Fruit fly (Drosophila melanogaster) whole organism, embryonic: ENCODE results near the gene CG15498.

Source experiments
- BEAF-32 ChIP-seq: fragments of 200-800 bp; sonication (Bioruptor generic); optimal IDR thresholded peaks from 3 replicates; lab custom pipeline; 2017; ENCODE audit warnings: missing biosample characterization, missing genetic modification characterization, mild to moderate bottlenecking, moderate library complexity, missing genetic modification reagents
- Bgb ChIP-seq: fragments of 200-800 bp; sonication (Bioruptor generic); IDR thresholded peaks from 2 replicates; pipeline ENCODE4 v1.3.6; 2022; ENCODE audit warnings: missing biosample characterization, missing genetic modification characterization; ENCODE audit not compliant: partially characterized antibody
- CG10267 ChIP-seq: fragments of 200-800 bp; sonication (Bioruptor generic); optimal IDR thresholded peaks from 2 replicates; lab custom pipeline; 2018; ENCODE audit warnings: missing biosample characterization, mild to moderate bottlenecking, missing genetic modification characterization, moderate library complexity
- CG12104 ChIP-seq: fragments of 200-800 bp; sonication (Bioruptor generic); optimal IDR thresholded peaks from 3 replicates; lab custom pipeline; 2016; ENCODE audit warnings: missing biosample characterization, missing genetic modification characterization
- CG13775 ChIP-seq: fragments of 200-800 bp; sonication (Bioruptor generic); optimal IDR thresholded peaks from 3 replicates; lab custom pipeline; 2017; ENCODE audit warnings: missing biosample characterization, mild to moderate bottlenecking, missing genetic modification characterization
- CG15479 ChIP-seq: fragments of 200-800 bp; sonication (Bioruptor generic); optimal IDR thresholded peaks from 3 replicates; lab custom pipeline; 2019; ENCODE audit warnings: missing biosample characterization, mild to moderate bottlenecking, missing genetic modification characterization, moderate library complexity
- CG16779 ChIP-seq: fragments of 200-800 bp; sonication (Bioruptor generic); IDR thresholded peaks from 2 replicates; pipeline ENCODE4 v1.3.6; 2022; ENCODE audit warnings: missing biosample characterization, missing genetic modification characterization
- CG18262 ChIP-seq: fragments of 200-800 bp; optimal IDR thresholded peaks from 3 replicates; lab custom pipeline; 2019; ENCODE audit warnings: missing biosample characterization, mild to moderate bottlenecking, missing genetic modification characterization, moderate library complexity
- CG1832 ChIP-seq: fragments of 200-800 bp; sonication (Bioruptor generic); optimal IDR thresholded peaks from 2 replicates; lab custom pipeline; 2017; ENCODE audit warnings: missing biosample characterization, mild to moderate bottlenecking, missing genetic modification characterization, inconsistent platforms
- CG18599 ChIP-seq: fragments of 200-800 bp; sonication (Bioruptor generic); optimal IDR thresholded peaks from 3 replicates; lab custom pipeline; 2017; ENCODE audit warnings: missing biosample characterization, missing genetic modification characterization, mild to moderate bottlenecking, moderate library complexity, missing genetic modification reagents
- CG31441 ChIP-seq: fragments of 200-800 bp; sonication (Bioruptor generic); IDR thresholded peaks from 2 replicates; pipeline ENCODE4 v1.3.6; 2022; ENCODE audit warnings: missing biosample characterization, missing genetic modification characterization
- CG33557 ChIP-seq: fragments of 200-800 bp; sonication (Bioruptor generic); optimal IDR thresholded peaks from 2 replicates; lab custom pipeline; 2019; ENCODE audit warnings: missing biosample characterization, mild to moderate bottlenecking, missing genetic modification characterization, moderate library complexity
- CG34422 ChIP-seq: fragments of 200-800 bp; sonication (Bioruptor generic); IDR thresholded peaks from 3 replicates; pipeline ENCODE4 v1.3.6; 2022; ENCODE audit warnings: missing biosample characterization, missing genetic modification characterization
- CG3726 ChIP-seq: fragments of 200-800 bp; sonication (Bioruptor generic); IDR thresholded peaks from 3 replicates; pipeline ENCODE4, ENCODE4 v1.3.6; 2022; ENCODE audit warnings: missing biosample characterization, missing genetic modification characterization
- CG4360 ChIP-seq: fragments of 200-800 bp; sonication (Bioruptor generic); IDR thresholded peaks from 2 replicates; pipeline ENCODE4 v1.3.6; 2022; ENCODE audit warnings: missing biosample characterization, missing genetic modification characterization
- CG5953 ChIP-seq: fragments of 200-800 bp; sonication (Bioruptor generic); IDR thresholded peaks from 2 replicates; pipeline ENCODE4 v1.3.6; 2022; ENCODE audit warnings: missing biosample characterization, missing genetic modification characterization
- CG6765 ChIP-seq: fragments of 200-800 bp; sonication (Bioruptor generic); optimal IDR thresholded peaks from 3 replicates; lab custom pipeline; 2017; ENCODE audit warnings: missing biosample characterization, mild to moderate bottlenecking, missing genetic modification characterization
- CG8290 ChIP-seq, 3 experiments: fragments of 200-800 bp; sonication (Bioruptor generic); optimal IDR thresholded peaks; 2 replicates each; lab custom pipeline; 2016 to 2019; ENCODE audit warnings: missing biosample characterization in 3 of 3, missing genetic modification characterization in 3 of 3, mild to moderate bottlenecking in 2 of 3, moderate library complexity in 1 of 3
- Camta ChIP-seq: fragments of 200-800 bp; sonication (Bioruptor generic); optimal IDR thresholded peaks from 2 replicates; lab custom pipeline; 2016; ENCODE audit warnings: missing biosample characterization, missing genetic modification characterization
- Doc2 ChIP-seq: fragments of 200-800 bp; sonication (Bioruptor generic); IDR thresholded peaks from 2 replicates; pipeline ENCODE4 v1.3.6; 2022; ENCODE audit warnings: missing biosample characterization, missing genetic modification characterization
- ERR ChIP-seq: fragments of 200-800 bp; sonication (Bioruptor generic); optimal IDR thresholded peaks from 2 replicates; lab custom pipeline; 2016; ENCODE audit warnings: missing biosample characterization, missing genetic modification characterization
- Fer3 ChIP-seq: fragments of 200-800 bp; sonication (Bioruptor generic); optimal IDR thresholded peaks from 2 replicates; lab custom pipeline; 2018; ENCODE audit warnings: missing biosample characterization, mild to moderate bottlenecking, missing genetic modification characterization, moderate library complexity
- HLH3B ChIP-seq: fragments of 200-800 bp; sonication (Bioruptor generic); IDR thresholded peaks from 2 replicates; pipeline ENCODE4 v1.3.6; 2022; ENCODE audit warnings: missing biosample characterization, missing genetic modification characterization
- HmgD ChIP-seq: fragments of 200-800 bp; sonication (Bioruptor generic); optimal IDR thresholded peaks from 3 replicates; lab custom pipeline; 2016; ENCODE audit warnings: missing biosample characterization, missing genetic modification characterization
- NFAT ChIP-seq: fragments of 200-800 bp; sonication (Bioruptor generic); IDR thresholded peaks from 2 replicates; pipeline ENCODE4 v1.3.6; 2022; ENCODE audit warnings: missing biosample characterization, missing genetic modification characterization
- Nf-YC ChIP-seq: fragments of 200-800 bp; optimal IDR thresholded peaks from 3 replicates; lab custom pipeline; 2019; ENCODE audit warnings: missing biosample characterization, mild to moderate bottlenecking, missing genetic modification characterization, moderate library complexity
- Opbp ChIP-seq: fragments of 200-800 bp; sonication (Bioruptor generic); IDR thresholded peaks from 3 replicates; pipeline ENCODE4 v1.3.6; 2022; ENCODE audit warnings: missing biosample characterization, missing genetic modification characterization; ENCODE audit not compliant: partially characterized antibody
- Spps ChIP-seq: fragments of 200-800 bp; sonication (Bioruptor generic); optimal IDR thresholded peaks from 2 replicates; lab custom pipeline; 2018; ENCODE audit warnings: missing biosample characterization, mild to moderate bottlenecking, missing genetic modification characterization
- amos ChIP-seq: fragments of 200-800 bp; sonication (Bioruptor generic); IDR thresholded peaks from 2 replicates; pipeline ENCODE4 v1.3.6; 2022; ENCODE audit warnings: missing biosample characterization, missing genetic modification characterization; ENCODE audit not compliant: partially characterized antibody
- ato ChIP-seq: fragments of 200-800 bp; sonication (Bioruptor generic); IDR thresholded peaks from 2 replicates; pipeline ENCODE4 v1.3.6; 2022; ENCODE audit warnings: missing biosample characterization, missing genetic modification characterization; ENCODE audit not compliant: partially characterized antibody
- btn ChIP-seq: fragments of 200-800 bp; sonication (Bioruptor generic); optimal IDR thresholded peaks from 2 replicates; lab custom pipeline; 2016; ENCODE audit warnings: missing biosample characterization, missing genetic modification characterization
- cwo ChIP-seq: fragments of 200-800 bp; sonication (Bioruptor generic); optimal IDR thresholded peaks from 3 replicates; lab custom pipeline; 2017; ENCODE audit warnings: missing biosample characterization, missing genetic modification characterization, mild to moderate bottlenecking, moderate library complexity, missing genetic modification reagents
- dimm ChIP-seq: fragments of 200-800 bp; sonication (Bioruptor generic); IDR thresholded peaks from 2 replicates; pipeline ENCODE4 v1.3.6; 2022; ENCODE audit warnings: missing biosample characterization, missing genetic modification characterization
- dmrt99B ChIP-seq: fragments of 200-800 bp; sonication (Bioruptor generic); optimal IDR thresholded peaks from 2 replicates; lab custom pipeline; 2018; ENCODE audit warnings: missing biosample characterization, mild to moderate bottlenecking, missing genetic modification characterization, moderate library complexity
- dpn ChIP-seq, 2 experiments: fragments of 200-800 bp; sonication (Bioruptor generic); optimal IDR thresholded peaks; 3 replicates each; lab custom pipeline; 2016; ENCODE audit warnings: missing biosample characterization in 2 of 2, missing genetic modification characterization in 2 of 2
- fd96Cb ChIP-seq: fragments of 200-800 bp; sonication (Bioruptor generic); optimal IDR thresholded peaks from 2 replicates; lab custom pipeline; 2018; ENCODE audit warnings: missing biosample characterization, mild to moderate bottlenecking, missing genetic modification characterization, moderate library complexity
- gem ChIP-seq: fragments of 200-800 bp; sonication (Bioruptor generic); optimal IDR thresholded peaks from 2 replicates; lab custom pipeline; 2019; ENCODE audit warnings: missing biosample characterization, mild to moderate bottlenecking, missing genetic modification characterization, moderate library complexity
- hkb ChIP-seq, 2 experiments: fragments of 200-800 bp in 1 of 2; fragments of >200 bp in 1 of 2; sonication (Bioruptor generic) in 1 of 2; IDR thresholded peaks in 1 of 2; optimal IDR thresholded peaks in 1 of 2; 2 replicates each; pipeline versions ENCODE4 v1.3.6 to Lab custom; 2017 to 2022; ENCODE audit warnings: missing biosample characterization in 1 of 2, missing genetic modification characterization in 1 of 2
- jumu ChIP-seq: fragments of 200-800 bp; sonication (Bioruptor generic); optimal IDR thresholded peaks from 3 replicates; lab custom pipeline; 2016; ENCODE audit warnings: missing biosample characterization, missing genetic modification characterization
- lmd ChIP-seq: fragments of 200-800 bp; sonication (Bioruptor generic); IDR thresholded peaks from 2 replicates; pipeline ENCODE4 v1.3.6; 2022; ENCODE audit warnings: missing biosample characterization, missing genetic modification characterization
- otp ChIP-seq: fragments of 200-800 bp; sonication (Bioruptor generic); IDR thresholded peaks from 3 replicates; pipeline ENCODE4, ENCODE4 v1.3.6; 2022; ENCODE audit warnings: missing biosample characterization, missing genetic modification characterization
- schlank ChIP-seq: fragments of 200-800 bp; sonication (Bioruptor generic); optimal IDR thresholded peaks from 2 replicates; lab custom pipeline; 2018; ENCODE audit warnings: missing biosample characterization, mild to moderate bottlenecking, missing genetic modification characterization
- tll ChIP-seq, 2 experiments: fragments of 200-800 bp in 1 of 2; fragments of >200 bp in 1 of 2; sonication (Bioruptor generic) in 1 of 2; optimal IDR thresholded peaks; 2 replicates each; lab custom pipeline; 2017 to 2019; ENCODE audit warnings: missing biosample characterization in 2 of 2, missing genetic modification characterization in 2 of 2, mild to moderate bottlenecking in 1 of 2, moderate library complexity in 1 of 2
- trem ChIP-seq: fragments of 200-800 bp; optimal IDR thresholded peaks from 3 replicates; lab custom pipeline; 2019; ENCODE audit warnings: missing biosample characterization, mild to moderate bottlenecking, missing genetic modification characterization, moderate library complexity
- vvl ChIP-seq: fragments of 200-800 bp; sonication (Bioruptor generic); IDR thresholded peaks from 2 replicates; pipeline ENCODE4 v1.3.6; 2022; ENCODE audit warnings: missing biosample characterization, missing genetic modification characterization
- z ChIP-seq: fragments of 200-800 bp; sonication (Bioruptor generic); IDR thresholded peaks from 3 replicates; pipeline ENCODE4 v1.3.6; 2022; ENCODE audit warnings: missing biosample characterization, missing genetic modification characterization

Gene CG15498

DNA sequence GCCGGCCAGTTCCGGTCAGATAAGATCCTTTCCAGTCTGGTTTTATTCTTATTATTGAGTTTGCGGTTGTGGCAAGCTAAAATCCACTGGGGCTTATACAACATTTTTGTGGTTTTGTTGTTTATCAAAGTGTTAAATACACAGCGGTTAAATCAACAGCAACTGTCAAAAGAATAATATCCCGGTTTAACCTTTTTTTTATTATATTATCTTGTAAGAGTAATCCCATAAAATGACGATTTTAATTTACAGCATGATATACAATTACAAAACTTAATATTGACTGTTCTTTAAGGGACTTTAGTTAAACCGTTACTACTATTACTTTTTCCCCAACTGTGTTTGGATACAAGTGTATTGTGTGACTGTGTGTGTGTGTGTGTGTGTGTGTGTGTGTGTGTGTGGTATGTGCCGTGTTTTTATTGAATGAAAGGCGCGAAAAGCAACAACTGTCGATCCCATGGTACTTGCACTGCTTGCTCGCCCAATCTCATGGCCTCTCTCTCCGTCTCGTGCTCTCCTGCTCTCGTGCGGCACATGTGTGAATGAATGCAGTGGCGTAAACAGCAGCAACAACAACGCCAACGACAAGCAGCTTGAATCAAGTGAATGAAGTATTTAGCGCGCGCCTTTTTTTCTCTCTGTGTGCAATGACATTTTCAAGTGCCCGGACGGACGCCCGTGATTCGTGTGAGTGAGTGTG, 20.7 kb upstream of the CG15498 start (continued):
- peak; percentile 44; the same call in 1 of the 2 replicates for TF ChIP-seq ato
- no peak for TF ChIP-seq dpn (GFP tag; optimal IDR thresholded peaks at IDR 0.05; lab: Kevin White, UChicago)
- peak; percentile 17 for TF ChIP-seq CG33557 (GFP tag; lab: Kevin White, UChicago)
- TF ChIP-seq CG15479: peak; percentile 25
- no peak for TF ChIP-seq dimm
- TF ChIP-seq BEAF-32 (GFP tag; lab: Kevin White, UChicago): no peak
- peak; percentile 75 for TF ChIP-seq CG1832 (GFP tag; lab: Kevin White, UChicago)
- peak; percentile 52 for TF ChIP-seq dmrt99B (tag; lab: Kevin White, UChicago)
- no peak for TF ChIP-seq btn (GFP tag; lab: Kevin White, UChicago)
- peak; percentile 64 for TF ChIP-seq gem (tag; lab: Kevin White, UChicago)
- TF ChIP-seq CG4360 (GFP tag; lab: Robert Waterston, UW): peak; percentile 95
- peak; percentile 44; the same call in 1 of the 2 replicates for TF ChIP-seq CG31441 (GFP tag; lab: Robert Waterston, UW)
- TF ChIP-seq CG3726: no peak
- no peak for TF ChIP-seq CG18599
- no peak for TF ChIP-seq Spps (tag; lab: Kevin White, UChicago)
- no peak for TF ChIP-seq CG16779 (GFP tag; lab: Robert Waterston, UW)
- peak; percentile 21; the same call in 1 of the 2 replicates for TF ChIP-seq CG5953 (GFP tag; lab: Robert Waterston, UW)
- peak; percentile 41; the same call in 1 of the 2 replicates for TF ChIP-seq vvl
- TF ChIP-seq CG6765 (GFP tag; lab: Kevin White, UChicago): no peak
- TF ChIP-seq otp (GFP tag; lab: Robert Waterston, UW): no peak
- TF ChIP-seq Fer3 (tag; lab: Kevin White, UChicago): peak; percentile 16
- TF ChIP-seq ERR (GFP tag; lab: Kevin White, UChicago): no peak
- TF ChIP-seq Opbp (GFP tag; lab: Robert Waterston, UW): 0 out of 3 replicates have a peak, but pooled peaks have one; percentile 51
- TF ChIP-seq CG13775 (GFP tag; lab: Kevin White, UChicago): no peak
- peak; percentile 10 for TF ChIP-seq Nf-YC
- TF ChIP-seq HmgD (GFP tag; lab: Kevin White, UChicago): peak; percentile 43
- no peak for TF ChIP-seq Camta (GFP tag; lab: Kevin White, UChicago)
- TF ChIP-seq trem: no peak
- no peak for TF ChIP-seq jumu (GFP tag; lab: Kevin White, UChicago)
- TF ChIP-seq z: no peak
- TF ChIP-seq Bgb (GFP tag; lab: Robert Waterston, UW): no peak; the same call in 1 of the 2 replicates
- peak in 1 of 2 experiments; percentile 42 for TF ChIP-seq tll (GFP tag; optimal IDR thresholded peaks at IDR 0.05; lab: Kevin White, UChicago)
- peak; percentile 14 for TF ChIP-seq CG18262
- TF ChIP-seq NFAT: no peak
- no peak for TF ChIP-seq schlank (tag; lab: Kevin White, UChicago)
- peak; percentile 13; the same call in 1 of the 2 replicates for TF ChIP-seq HLH3B (GFP tag; lab: Robert Waterston, UW)
- no peak for TF ChIP-seq hkb (optimal IDR thresholded peaks at IDR 0.05; lab: Kevin White, UChicago)
- TF ChIP-seq hkb (GFP tag; IDR thresholded peaks at IDR 0.05; lab: Robert Waterston, UW): 0 out of 2 replicates have a peak, but pooled peaks have one; percentile 10
- TF ChIP-seq lmd: no peak
- peak; percentile 78 for TF ChIP-seq cwo (GFP tag; lab: Kevin White, UChicago)
- TF ChIP-seq fd96Cb: peak; percentile 4
- no peak for TF ChIP-seq Doc2 (GFP tag; lab: Robert Waterston, UW)
- no peak for TF ChIP-seq CG10267
- no peak for TF ChIP-seq amos
- TF ChIP-seq CG8290 (GFP tag; optimal IDR thresholded peaks at IDR 0.05; lab: Kevin White, UChicago): no peak
- peak in 1 of 2 experiments; percentile 35 for TF ChIP-seq CG8290 (tag; optimal IDR thresholded peaks at IDR 0.05; lab: Kevin White, UChicago)
- no peak for TF ChIP-seq CG12104 (GFP tag; lab: Kevin White, UChicago)
- TF ChIP-seq CG34422 (GFP tag; lab: Robert Waterston, UW): 0 out of 3 replicates have a peak, but pooled peaks have one; percentile 29
